Worm (Caenorhabditis elegans) whole organism, L3 larva: ENCODE data around the gene srlf-30.

Experiments used
- aly-2 ChIP-seq: fragments of 150-350 bp; optimal IDR thresholded peaks from 2 replicates; lab custom pipeline; 2014; ENCODE audit warnings: missing biosample characterization, missing genetic modification characterization
- nhr-237 ChIP-seq: fragments of 150-350 bp; optimal IDR thresholded peaks from 2 replicates; lab custom pipeline; 2014; ENCODE audit warnings: missing biosample characterization, missing genetic modification characterization
- ztf-11 ChIP-seq: fragments of 150-350 bp; optimal IDR thresholded peaks from 2 replicates; lab custom pipeline; 2014; ENCODE audit warnings: missing biosample characterization, missing genetic modification characterization

DNA sequence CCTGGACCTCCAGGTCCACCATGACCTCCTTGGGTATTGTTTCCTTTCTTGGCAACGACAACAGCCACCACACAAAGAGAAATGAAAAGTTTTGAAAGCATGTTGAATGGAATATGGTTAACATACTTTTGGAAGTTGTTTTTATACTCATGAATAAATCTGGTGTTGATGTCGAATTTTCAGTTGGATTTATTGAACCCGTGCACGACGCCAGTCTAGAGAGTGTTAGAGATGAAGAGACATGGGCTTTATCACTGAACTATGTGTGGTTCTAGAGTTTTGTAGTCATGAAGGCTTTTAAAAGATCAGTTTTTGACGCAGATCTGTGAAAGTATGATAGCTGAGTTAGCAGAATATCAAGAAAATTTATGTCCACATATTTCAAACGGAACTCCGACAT, 5.9 kb upstream of the srlf-30 start, which contains the start of gene srlf-14:
- TF ChIP-seq nhr-237 (tag; lab: Kevin White, UChicago) (no peak), ztf-11 (tag; lab: Kevin White, UChicago) (no peak), aly-2 (tag; lab: Kevin White, UChicago) (no peak)
